Worm (Caenorhabditis elegans): ENCODE results near the gene srx-18.

- no peak for TF ChIP-seq ama-1 (optimal IDR thresholded peaks at IDR 0.05)
- no peak for TF ChIP-seq fkh-10 (GFP tag; optimal IDR thresholded peaks at IDR 0.05)
- TF ChIP-seq ceh-31 (tag; optimal IDR thresholded peaks at IDR 0.05), result no peak
- no peak for TF ChIP-seq sdc-2 (tag; optimal IDR thresholded peaks at IDR 0.05)
- TF ChIP-seq pat-9 (tag; optimal IDR thresholded peaks at IDR 0.05), result no peak
- TF ChIP-seq sox-4 (tag; optimal IDR thresholded peaks at IDR 0.05), result no peak
- TF ChIP-seq ceh-14 (tag; optimal IDR thresholded peaks at IDR 0.05), result no peak
- no peak for TF ChIP-seq ceh-48 (tag; optimal IDR thresholded peaks at IDR 0.05)
- no peak for TF ChIP-seq Y22D7AL.16 (tag; optimal IDR thresholded peaks at IDR 0.05)
- TF ChIP-seq pros-1 (tag; optimal IDR thresholded peaks at IDR 0.05), result no peak
- no peak for TF ChIP-seq pha-2 (tag; optimal IDR thresholded peaks at IDR 0.05)
- TF ChIP-seq nhr-11 (tag; optimal IDR thresholded peaks at IDR 0.05), result no peak
- no peak for TF ChIP-seq pha-4 (tag; optimal IDR thresholded peaks at IDR 0.05)
Observed at ce11 chrV:17752340-17752739, 46.3 kb downstream of the srx-18 start.

Data from whole organism, late embryonic.